Worm (Caenorhabditis elegans) whole organism, dauer: Measurements from ENCODE around the gene srbc-49.

ENCODE experiments used
- unc-62 ChIP-seq: sonication (generic microtip); optimal IDR thresholded peaks from 2 replicates; lab custom pipeline; 2017; ENCODE audit warnings: missing biosample characterization, missing genetic modification reagents, missing genetic modification characterization

srbc-49 gene

ce11 chrV:15870356-15870755 is 48.9 kb downstream of the srbc-49 start, which contains the start of gene str-57:
Gene str-57 (plus strand): TSS chrV:15870656.
- no peak for TF ChIP-seq unc-62 (GFP tag; lab: Kevin White, UChicago)

ce11 chrV:15872273-15872672 is 50.8 kb downstream of the srbc-49 start, which contains the start of gene str-56:
Gene str-56 (plus strand): TSS chrV:15872573.
- no peak for TF ChIP-seq unc-62 (GFP tag; lab: Kevin White, UChicago)
